Fruit fly (Drosophila melanogaster): ENCODE measurements around the gene Cpr76Ba.

Gene Cpr76Ba

DNA sequence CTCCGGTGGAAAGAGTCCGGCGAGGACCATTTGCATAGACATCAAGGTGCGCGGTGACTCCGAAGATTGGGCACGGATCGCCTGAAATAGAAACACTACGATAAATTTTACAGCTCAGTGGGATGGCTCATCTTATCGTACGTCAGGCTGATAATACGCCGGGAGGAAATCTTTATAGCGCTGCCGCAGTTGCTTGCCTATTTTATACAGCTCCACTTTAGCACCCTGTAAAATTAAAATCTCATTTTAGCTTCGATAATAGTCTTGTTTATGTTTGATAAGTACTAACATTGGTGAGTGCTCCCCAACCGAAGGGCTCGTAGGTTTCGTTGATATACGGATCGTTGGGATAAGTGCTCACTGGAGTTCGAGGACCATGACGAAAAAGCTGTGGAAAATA lies 18.8 kb downstream of the Cpr76Ba start:
- TF ChIP-seq CG2199 (GFP tag; IDR thresholded peaks at IDR 0.05): no peak
- TF ChIP-seq CG13894 (tag; optimal IDR thresholded peaks at IDR 0.05): peak; percentile 11
- no peak for TF ChIP-seq Sry-δ (GFP tag; optimal IDR thresholded peaks at IDR 0.05)
- TF ChIP-seq Opbp (GFP tag; IDR thresholded peaks at IDR 0.05; ENCODE audit: partially characterized antibody): no peak
- peak; percentile 21 for TF ChIP-seq CG12769 (tag; optimal IDR thresholded peaks at IDR 0.05)
- TF ChIP-seq Fer1 (GFP tag; optimal IDR thresholded peaks at IDR 0.05): peak; percentile 2
- peak; percentile 62 for TF ChIP-seq Med (GFP tag)
- peak; percentile 22 for TF ChIP-seq CG3281 (GFP tag; optimal IDR thresholded peaks at IDR 0.05)
- TF ChIP-seq dmrt11E (tag; optimal IDR thresholded peaks at IDR 0.05): no peak
- peak; percentile 26 for TF ChIP-seq CG15269 (tag; optimal IDR thresholded peaks at IDR 0.05)
- 0 out of 2 replicates have a peak, but pooled peaks have one; percentile 21 for TF ChIP-seq gsb (GFP tag; IDR thresholded peaks at IDR 0.05)
- peak; percentile 40 for TF ChIP-seq CG2678 (tag; optimal IDR thresholded peaks at IDR 0.05)
- TF ChIP-seq CG8290 (GFP tag; optimal IDR thresholded peaks at IDR 0.05): no peak
- peak in 1 of 2 experiments; percentile 27 for TF ChIP-seq CG8290 (tag; optimal IDR thresholded peaks at IDR 0.05)
- TF ChIP-seq lilli (GFP tag; optimal IDR thresholded peaks at IDR 0.05): no peak
- peak; percentile 7 for TF ChIP-seq CG13296 (GFP tag; optimal IDR thresholded peaks at IDR 0.05)

DNA sequence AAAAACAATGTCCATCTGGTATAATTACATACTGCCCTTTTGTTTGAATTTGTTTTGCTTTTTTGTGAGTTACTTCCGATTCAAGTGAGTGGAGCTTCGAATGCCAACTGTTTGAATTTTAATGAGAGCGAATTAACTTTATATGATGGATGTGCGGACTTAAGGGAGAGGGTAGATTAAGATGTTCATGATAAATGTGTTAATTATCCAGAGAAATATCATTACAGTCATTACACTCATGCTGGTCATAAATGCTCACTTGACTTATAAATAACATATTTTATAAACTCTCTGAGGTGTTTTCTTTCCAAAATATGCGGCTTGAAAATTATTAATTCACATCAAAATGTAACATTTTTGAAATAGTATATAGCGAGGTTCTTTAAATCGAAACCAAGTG lies 20.5 kb downstream of the Cpr76Ba start, which contains the start of gene CG9449:
TSS of gene CG9449 (minus strand) at position 101 of the 400 bp plus-strand sequence.
- peak; percentile 34 for TF ChIP-seq sens (GFP tag)
- TF ChIP-seq PHDP (tag; optimal IDR thresholded peaks at IDR 0.05): peak; percentile 29
- peak; percentile 30 for TF ChIP-seq Med (GFP tag)
- TF ChIP-seq eve (GFP tag; optimal IDR thresholded peaks at IDR 0.05): no peak
- TF ChIP-seq CG9437 (GFP tag; optimal IDR thresholded peaks at IDR 0.05): peak; percentile 12
- TF ChIP-seq crc (GFP tag; optimal IDR thresholded peaks at IDR 0.05): no peak

DNA sequence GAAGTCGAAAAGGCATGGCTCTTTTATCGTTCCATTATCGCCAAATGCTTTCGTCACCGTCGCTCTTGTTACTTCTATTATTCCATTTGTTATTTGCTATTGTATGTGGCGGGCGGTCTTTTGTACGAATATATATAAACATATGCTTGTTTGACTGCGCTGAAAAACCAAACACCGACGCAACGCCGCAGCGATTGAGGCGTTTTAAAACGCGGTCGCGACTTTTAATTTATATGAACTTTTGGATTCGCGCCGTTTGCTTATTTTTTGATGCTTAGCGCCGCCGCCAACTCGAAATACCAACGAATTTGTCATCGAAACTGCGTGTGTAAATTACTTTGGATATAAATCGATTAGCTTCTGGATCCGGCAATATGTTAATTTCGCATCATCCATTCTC lies 21.0 kb downstream of the Cpr76Ba start:
- 0 out of 4 replicates have a peak, but pooled peaks have one; percentile 49 for TF ChIP-seq chinmo (GFP tag; IDR thresholded peaks at IDR 0.05; ENCODE audit: partially characterized antibody)
- TF ChIP-seq fd64A (GFP tag; optimal IDR thresholded peaks at IDR 0.05): no peak
- peak; percentile 51 for TF ChIP-seq sd (tag; optimal IDR thresholded peaks at IDR 0.05)
- TF ChIP-seq CG8359 (GFP tag; optimal IDR thresholded peaks at IDR 0.05; ENCODE audit: borderline replicate concordance): peak; percentile 96

DNA sequence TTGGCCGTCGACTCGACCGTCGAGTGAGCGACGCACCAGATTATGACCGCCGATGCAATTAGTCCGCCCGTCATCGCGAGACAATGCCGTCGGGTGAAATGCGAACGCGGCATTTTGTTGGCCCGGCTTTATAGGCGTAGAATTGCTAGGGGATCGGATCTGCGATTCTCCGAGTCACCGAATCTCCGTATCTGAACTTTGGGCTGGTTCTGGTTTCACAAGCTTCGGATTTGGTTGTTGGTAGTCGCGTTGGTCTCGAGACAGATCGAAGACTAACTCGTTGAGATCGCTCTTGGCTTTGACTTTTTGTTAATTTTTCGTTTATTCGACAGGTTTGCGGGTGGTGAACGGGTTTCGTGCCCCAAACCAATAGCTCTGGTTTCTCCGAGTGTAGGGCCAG lies 21.5 kb downstream of the Cpr76Ba start:
- TF ChIP-seq lmd (GFP tag; IDR thresholded peaks at IDR 0.05) (peak; percentile 4; the same call in 1 of the 2 replicates), Jarid2 (GFP tag; optimal IDR thresholded peaks at IDR 0.05) (no peak), Med (GFP tag) (peak; percentile 69), eve (GFP tag; optimal IDR thresholded peaks at IDR 0.05) (no peak), Dbx (GFP tag; IDR thresholded peaks at IDR 0.05) (0 out of 3 replicates have a peak, but pooled peaks have one; percentile 16), CoRest (tag; optimal IDR thresholded peaks at IDR 0.05) (no peak), Rfx (GFP tag; IDR thresholded peaks at IDR 0.05) (peak; percentile 33; the same call in 1 of the 2 replicates), Sin3A (optimal IDR thresholded peaks at IDR 0.05) (no peak), CG12155 (GFP tag; optimal IDR thresholded peaks at IDR 0.05) (no peak), GATAe (GFP tag; conservative IDR thresholded peaks at IDR 0.05) (no peak), sim (GFP tag; IDR thresholded peaks at IDR 0.05) (no peak), eyg (GFP tag; optimal IDR thresholded peaks at IDR 0.05) (no peak), twi (tag; optimal IDR thresholded peaks at IDR 0.05) (no peak), CG3847 (GFP tag; IDR thresholded peaks at IDR 0.05) (no peak), Doc3 (GFP tag; IDR thresholded peaks at IDR 0.05; ENCODE audit: partially characterized antibody) (no peak), rib (GFP tag; IDR thresholded peaks at IDR 0.05) (no peak), wdn (GFP tag; IDR thresholded peaks at IDR 0.05) (0 out of 2 replicates have a peak, but pooled peaks have one; percentile 48), CG4820 (GFP tag; optimal IDR thresholded peaks at IDR 0.05) (no peak), chinmo (GFP tag; IDR thresholded peaks at IDR 0.05; ENCODE audit: partially characterized antibody) (no peak), Ravus (GFP tag; IDR thresholded peaks at IDR 0.05) (no peak), ash1 (GFP tag; optimal IDR thresholded peaks at IDR 0.05) (no peak), gce (GFP tag; IDR thresholded peaks at IDR 0.05) (no peak), Dref (GFP tag; IDR thresholded peaks at IDR 0.05) (no peak), CG7839 (tag; optimal IDR thresholded peaks at IDR 0.05) (no peak), CG11696 (GFP tag; IDR thresholded peaks at IDR 0.05) (no peak), CkIIα-i1 (GFP tag; IDR thresholded peaks at IDR 0.05) (no peak)

All from whole organism, embryonic.